Fruit fly (Drosophila melanogaster): Measurements from ENCODE around the gene hep.

hep gene

DNA sequence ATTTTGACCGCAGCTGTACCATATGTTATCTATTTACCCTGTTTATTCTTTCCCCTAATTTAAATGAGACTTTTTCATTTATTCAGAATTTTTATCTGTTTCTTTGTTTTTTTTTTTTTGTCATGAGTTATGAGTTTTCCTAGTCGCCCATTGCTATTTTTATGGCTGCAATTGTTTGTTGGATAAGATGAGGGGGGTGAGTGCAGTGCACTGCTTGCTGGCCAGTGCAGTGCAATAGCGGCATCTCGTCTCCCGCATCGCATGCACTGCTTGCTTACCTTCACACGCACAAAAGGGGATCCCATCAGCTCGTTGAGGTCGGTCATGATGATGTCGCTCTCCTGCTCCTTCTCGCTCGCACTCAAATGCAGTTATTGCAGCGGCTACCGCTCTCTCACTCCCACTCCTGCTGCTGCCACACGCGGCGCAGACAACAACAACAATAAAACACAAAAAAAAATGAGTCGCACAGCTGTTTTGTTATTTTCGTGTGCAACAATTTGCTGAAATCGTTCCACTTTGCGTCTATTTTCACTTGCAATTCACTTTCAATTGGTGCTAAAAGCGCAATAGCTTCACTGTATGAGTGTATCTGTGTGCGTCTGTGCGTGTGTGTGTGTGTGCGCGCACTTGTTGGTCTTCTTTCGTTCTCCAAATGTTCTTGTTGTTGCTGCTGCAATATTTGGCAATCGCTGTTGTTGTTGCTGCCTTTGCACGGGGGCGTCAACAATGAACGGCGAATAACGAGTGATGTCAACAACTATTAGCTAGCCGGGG, 37.9 kb upstream of the hep start (continued):
- TF ChIP-seq slou (GFP tag; optimal IDR thresholded peaks at IDR 0.05): no peak
- TF ChIP-seq CG14441 (GFP tag; IDR thresholded peaks at IDR 0.05): 0 out of 2 replicates have a peak, but pooled peaks have one; percentile 20
- TF ChIP-seq Awh (GFP tag; IDR thresholded peaks at IDR 0.05): no peak
- TF ChIP-seq tna (GFP tag; IDR thresholded peaks at IDR 0.05; ENCODE audit: partially characterized antibody): no peak
- TF ChIP-seq HLHmδ (GFP tag; optimal IDR thresholded peaks at IDR 0.05): peak; percentile 30
- TF ChIP-seq nmo (GFP tag; optimal IDR thresholded peaks at IDR 0.05): peak; percentile 16
- TF ChIP-seq CG8388 (GFP tag; optimal IDR thresholded peaks at IDR 0.05): no peak
- no peak for TF ChIP-seq CG1792 (GFP tag; optimal IDR thresholded peaks at IDR 0.05)
- 0 out of 2 replicates have a peak, but pooled peaks have one; percentile 7 for TF ChIP-seq CG42726 (GFP tag; IDR thresholded peaks at IDR 0.05; ENCODE audit: partially characterized antibody)
- TF ChIP-seq CG17802 (tag; optimal IDR thresholded peaks at IDR 0.05): peak; percentile 16
- TF ChIP-seq CG1832 (GFP tag; optimal IDR thresholded peaks at IDR 0.05): peak; percentile 74
- no peak for TF ChIP-seq emc (GFP tag; optimal IDR thresholded peaks at IDR 0.05)
- TF ChIP-seq CG6683 (GFP tag; optimal IDR thresholded peaks at IDR 0.05): no peak
- TF ChIP-seq CG8281 (tag; optimal IDR thresholded peaks at IDR 0.05): no peak
- TF ChIP-seq Nf-YA (GFP tag; IDR thresholded peaks at IDR 0.05): no peak
- TF ChIP-seq gem (tag; optimal IDR thresholded peaks at IDR 0.05): peak; percentile 52
- TF ChIP-seq ab (GFP tag; optimal IDR thresholded peaks at IDR 0.05): no peak
- TF ChIP-seq CG11696 (GFP tag; IDR thresholded peaks at IDR 0.05): peak; percentile 95
- TF ChIP-seq CG11093 (GFP tag; IDR thresholded peaks at IDR 0.05): no peak
- no peak for TF ChIP-seq mld (GFP tag; IDR thresholded peaks at IDR 0.05; ENCODE audit: partially characterized antibody)
- TF ChIP-seq gsb-n (tag; optimal IDR thresholded peaks at IDR 0.05): peak; percentile 1
- TF ChIP-seq MESR4 (GFP tag; optimal IDR thresholded peaks at IDR 0.05): no peak
- TF ChIP-seq CG10431 (GFP tag; optimal IDR thresholded peaks at IDR 0.05): no peak
- TF ChIP-seq knrl (GFP tag; IDR thresholded peaks at IDR 0.05; ENCODE audit: partially characterized antibody): no peak; the same call in 2 of the 3 replicates
- TF ChIP-seq CG12236 (GFP tag; optimal IDR thresholded peaks at IDR 0.05): no peak
- TF ChIP-seq MTF-1 (GFP tag; optimal IDR thresholded peaks at IDR 0.05; ENCODE audit: borderline replicate concordance): no peak
- peak; percentile 97 for TF ChIP-seq CG31365 (tag; optimal IDR thresholded peaks at IDR 0.05)
- no peak for TF ChIP-seq nau (GFP tag; optimal IDR thresholded peaks at IDR 0.05)
- TF ChIP-seq CG1603 (tag; optimal IDR thresholded peaks at IDR 0.05): no peak
- TF ChIP-seq CG8290 (GFP tag; optimal IDR thresholded peaks at IDR 0.05): peak; percentile 67
- TF ChIP-seq CG8290 (tag; optimal IDR thresholded peaks at IDR 0.05): peak in 1 of 2 experiments; percentile 20
- no peak for TF ChIP-seq CG8359 (GFP tag; optimal IDR thresholded peaks at IDR 0.05; ENCODE audit: borderline replicate concordance)
- TF ChIP-seq zen2 (GFP tag; IDR thresholded peaks at IDR 0.05; ENCODE audit: partially characterized antibody): no peak
- TF ChIP-seq Hsf (GFP tag; optimal IDR thresholded peaks at IDR 0.05): peak; percentile 34
- no peak for TF ChIP-seq ind (GFP tag; optimal IDR thresholded peaks at IDR 0.05)
- TF ChIP-seq CG17328 (GFP tag; IDR thresholded peaks at IDR 0.05): peak; percentile 70
- no peak for TF ChIP-seq CG6654 (GFP tag; optimal IDR thresholded peaks at IDR 0.05)
- TF ChIP-seq oc (tag; optimal IDR thresholded peaks at IDR 0.05): no peak
- TF ChIP-seq Lpt (GFP tag; optimal IDR thresholded peaks at IDR 0.05): no peak
- no peak for TF ChIP-seq PHDP (tag; optimal IDR thresholded peaks at IDR 0.05)
- no peak for TF ChIP-seq Doc3 (GFP tag; IDR thresholded peaks at IDR 0.05; ENCODE audit: partially characterized antibody)
- TF ChIP-seq twi (tag; optimal IDR thresholded peaks at IDR 0.05): peak; percentile 27
- TF ChIP-seq Blimp-1 (GFP tag; optimal IDR thresholded peaks at IDR 0.05): peak; percentile 84
- peak; percentile 84 for TF ChIP-seq ci (GFP tag; IDR thresholded peaks at IDR 0.05)
- TF ChIP-seq E2f1 (GFP tag; IDR thresholded peaks at IDR 0.05): no peak
- no peak for TF ChIP-seq zfh2 (GFP tag; optimal IDR thresholded peaks at IDR 0.05)
- no peak for TF ChIP-seq Meics (GFP tag; optimal IDR thresholded peaks at IDR 0.05)
- no peak for TF ChIP-seq cad (GFP tag; optimal IDR thresholded peaks at IDR 0.05)
- TF ChIP-seq NK7.1 (GFP tag; optimal IDR thresholded peaks at IDR 0.05): no peak

Measured in whole organism, embryonic.